Worm (Caenorhabditis elegans) whole organism, late embryonic: ENCODE measurements around the gene nhr-232.

ENCODE experiments used
- K02D7.2 ChIP-seq: sonication (generic microtip); optimal IDR thresholded peaks from 2 replicates; lab custom pipeline; 2017; ENCODE audit warnings: mild to moderate bottlenecking, missing genetic modification characterization, missing compliant biosample characterization
- ama-1 ChIP-seq: fragments of 150-350 bp; optimal IDR thresholded peaks from 2 replicates; lab custom pipeline; 2014
- ceh-18 ChIP-seq: sonication (generic microtip); optimal IDR thresholded peaks from 2 replicates; lab custom pipeline; 2016; ENCODE audit warnings: missing genetic modification characterization, missing compliant biosample characterization
- ceh-2 ChIP-seq: sonication (generic microtip); optimal IDR thresholded peaks from 2 replicates; lab custom pipeline; 2016; ENCODE audit warnings: missing genotype, missing genetic modification characterization, missing compliant biosample characterization
- ceh-30 ChIP-seq: fragments of 150-350 bp; optimal IDR thresholded peaks from 2 replicates; lab custom pipeline; 2014; ENCODE audit warnings: missing biosample characterization, missing genetic modification characterization
- ceh-48 ChIP-seq: sonication (generic microtip); optimal IDR thresholded peaks from 2 replicates; lab custom pipeline; 2016; ENCODE audit warnings: missing genetic modification characterization, inconsistent platforms, missing compliant biosample characterization
- ceh-6 ChIP-seq: fragments of 200-800 bp; sonication (Bioruptor generic); optimal IDR thresholded peaks from 2 replicates; lab custom pipeline; 2018; ENCODE audit warnings: mild to moderate bottlenecking, missing genetic modification characterization, missing compliant biosample characterization
- ceh-9 ChIP-seq: sonication (generic microtip); optimal IDR thresholded peaks from 2 replicates; lab custom pipeline; 2016; ENCODE audit warnings: mild to moderate bottlenecking, missing genetic modification characterization, inconsistent platforms, missing compliant biosample characterization
- che-1 ChIP-seq: sonication (generic microtip); optimal IDR thresholded peaks from 2 replicates; lab custom pipeline; 2016; ENCODE audit warnings: mild to moderate bottlenecking, missing genetic modification characterization, missing compliant biosample characterization
- ets-4 ChIP-seq: sonication (generic microtip); optimal IDR thresholded peaks from 2 replicates; lab custom pipeline; 2016; ENCODE audit warnings: missing genetic modification characterization, missing compliant biosample characterization
- eyg-1 ChIP-seq: sonication (generic microtip); optimal IDR thresholded peaks from 2 replicates; lab custom pipeline; 2016; ENCODE audit warnings: missing genotype, missing genetic modification characterization, missing compliant biosample characterization
- fkh-6 ChIP-seq: sonication (generic microtip); optimal IDR thresholded peaks from 2 replicates; lab custom pipeline; 2016; ENCODE audit warnings: missing genetic modification characterization, missing compliant biosample characterization
- hlh-13 ChIP-seq: fragments of 200-800 bp; sonication (Bioruptor generic); optimal IDR thresholded peaks from 2 replicates; lab custom pipeline; 2018; ENCODE audit warnings: mild to moderate bottlenecking, missing genetic modification characterization, missing compliant biosample characterization
- hlh-6 ChIP-seq: sonication (generic microtip); optimal IDR thresholded peaks from 2 replicates; lab custom pipeline; 2016; ENCODE audit warnings: missing genotype, missing genetic modification characterization, missing compliant biosample characterization
- hlh-8 ChIP-seq: sonication (generic microtip); optimal IDR thresholded peaks from 2 replicates; lab custom pipeline; 2016; ENCODE audit warnings: missing genotype, missing genetic modification characterization, missing compliant biosample characterization
- lim-6 ChIP-seq: sonication (generic microtip); optimal IDR thresholded peaks from 2 replicates; lab custom pipeline; 2016; ENCODE audit warnings: missing genetic modification characterization, missing compliant biosample characterization
- madf-2 ChIP-seq: sonication (generic microtip); optimal IDR thresholded peaks from 2 replicates; lab custom pipeline; 2017; ENCODE audit warnings: missing genetic modification characterization, missing compliant biosample characterization
- nfya-1 ChIP-seq: sonication (generic microtip); optimal IDR thresholded peaks from 2 replicates; lab custom pipeline; 2017; ENCODE audit warnings: missing genetic modification characterization, mild to moderate bottlenecking, missing compliant biosample characterization, antibody characterized with exemption, moderate library complexity
- nhr-232 ChIP-seq: sonication (generic microtip); optimal IDR thresholded peaks from 2 replicates; lab custom pipeline; 2016; ENCODE audit warnings: missing genetic modification characterization, missing compliant biosample characterization
- odd-2 ChIP-seq: sonication (generic microtip); optimal IDR thresholded peaks from 2 replicates; lab custom pipeline; 2017; ENCODE audit warnings: antibody characterized with exemption, mild to moderate bottlenecking, missing genetic modification characterization, missing compliant biosample characterization
- pag-3 ChIP-seq: sonication (generic microtip); optimal IDR thresholded peaks from 2 replicates; lab custom pipeline; 2016; ENCODE audit warnings: missing compliant biosample characterization, missing genetic modification characterization, borderline replicate concordance
- pax-1 ChIP-seq: fragments of 150-350 bp; optimal IDR thresholded peaks from 2 replicates; lab custom pipeline; 2014; ENCODE audit warnings: missing biosample characterization, missing genetic modification characterization
- pha-2 ChIP-seq: sonication (generic microtip); optimal IDR thresholded peaks from 2 replicates; lab custom pipeline; 2017; ENCODE audit warnings: mild to moderate bottlenecking, missing genetic modification characterization, missing compliant biosample characterization
- pqm-1 ChIP-seq: sonication (generic microtip); optimal IDR thresholded peaks from 2 replicates; lab custom pipeline; 2016; ENCODE audit warnings: missing genetic modification characterization, missing compliant biosample characterization
- pros-1 ChIP-seq: fragments of 150-350 bp; optimal IDR thresholded peaks from 2 replicates; lab custom pipeline; 2014; ENCODE audit warnings: missing biosample characterization, missing genetic modification reagents, missing genetic modification characterization
- ref-2 ChIP-seq: sonication (generic microtip); optimal IDR thresholded peaks from 2 replicates; lab custom pipeline; 2016; ENCODE audit warnings: missing genetic modification characterization, missing compliant biosample characterization
- rnt-1 ChIP-seq: sonication (generic microtip); optimal IDR thresholded peaks from 2 replicates; lab custom pipeline; 2016; ENCODE audit warnings: missing genetic modification characterization, missing compliant biosample characterization
- sox-2 ChIP-seq: fragments of 200-800 bp; sonication (Bioruptor generic); IDR thresholded peaks from 2 replicates; pipeline ENCODE4 v1.3.6; 2022; ENCODE audit warnings: missing genetic modification reagents, missing genetic modification characterization, missing compliant biosample characterization
- syd-9 ChIP-seq: sonication (generic microtip); optimal IDR thresholded peaks from 2 replicates; lab custom pipeline; 2016; ENCODE audit warnings: mild to moderate bottlenecking, missing genetic modification characterization, moderate library complexity, missing compliant biosample characterization
- tbx-2 ChIP-seq: sonication (generic microtip); optimal IDR thresholded peaks from 2 replicates; lab custom pipeline; 2016; ENCODE audit warnings: missing genetic modification characterization, missing compliant biosample characterization
- tbx-7 ChIP-seq: sonication (generic microtip); optimal IDR thresholded peaks from 2 replicates; lab custom pipeline; 2016; ENCODE audit warnings: missing genotype, missing genetic modification characterization, missing compliant biosample characterization
- unc-3 ChIP-seq, 2 experiments: fragments of 200-800 bp in 1 of 2; sonication (Bioruptor generic) in 1 of 2; sonication (generic microtip) in 1 of 2; conservative IDR thresholded peaks in 1 of 2; optimal IDR thresholded peaks in 1 of 2; 2 replicates each; pipeline versions ENCODE4 v1.3.6 to Lab custom; 2016 to 2022; ENCODE audit warnings: missing compliant biosample characterization in 2 of 2, missing genetic modification characterization in 2 of 2, missing genetic modification reagents in 1 of 2
- unc-86 ChIP-seq: sonication (generic microtip); optimal IDR thresholded peaks from 2 replicates; lab custom pipeline; 2016; ENCODE audit warnings: missing genetic modification characterization, missing compliant biosample characterization
- zip-5 ChIP-seq: sonication (generic microtip); optimal IDR thresholded peaks from 2 replicates; lab custom pipeline; 2016; ENCODE audit warnings: missing genetic modification characterization, missing compliant biosample characterization
- ztf-16 ChIP-seq: sonication (generic microtip); optimal IDR thresholded peaks from 2 replicates; lab custom pipeline; 2017; ENCODE audit warnings: missing genetic modification characterization, missing compliant biosample characterization

Gene nhr-232

ce11 chrV:10291848-10292247 is 35.9 kb downstream of the nhr-232 start:
- TF ChIP-seq pax-1 (tag; lab: Kevin White, UChicago): no peak
- no peak for TF ChIP-seq ref-2
- no peak for TF ChIP-seq eyg-1 (tag; lab: Kevin White, UChicago)
- TF ChIP-seq ceh-48: no peak
- no peak for TF ChIP-seq pqm-1 (tag; lab: Kevin White, UChicago)
- TF ChIP-seq fkh-6: no peak
- no peak for TF ChIP-seq sox-2
- no peak for TF ChIP-seq hlh-13 (GFP tag; lab: Kevin White, UChicago)
- TF ChIP-seq tbx-7: no peak
- TF ChIP-seq nfya-1 (tag; lab: Kevin White, UChicago): no peak
- TF ChIP-seq pag-3 (tag; lab: Kevin White, UChicago): no peak
- no peak for TF ChIP-seq ztf-16 (tag; lab: Kevin White, UChicago)
- no peak for TF ChIP-seq nhr-232

ce11 chrV:10292819-10293357 is 36.9 kb downstream of the nhr-232 start, which contains the start of gene col-149:
col-149 (minus strand) TSS chrV:10292869.
- TF ChIP-seq hlh-6 (no peak), unc-86 (tag; lab: Kevin White, UChicago) (no peak), K02D7.2 (tag; lab: Kevin White, UChicago) (no peak), fkh-6 (no peak), pqm-1 (tag; lab: Kevin White, UChicago) (no peak), hlh-8 (tag; lab: Kevin White, UChicago) (no peak), ceh-6 (GFP tag; lab: Kevin White, UChicago) (no peak), ceh-2 (tag; lab: Kevin White, UChicago) (no peak), ceh-9 (tag; lab: Kevin White, UChicago) (no peak), madf-2 (tag; lab: Kevin White, UChicago) (no peak), syd-9 (tag; lab: Kevin White, UChicago) (no peak), ceh-30 (tag; lab: Kevin White, UChicago) (no peak), sox-2 (no peak)
- TF ChIP-seq, all 69 proteins: peak for 0

DNA sequence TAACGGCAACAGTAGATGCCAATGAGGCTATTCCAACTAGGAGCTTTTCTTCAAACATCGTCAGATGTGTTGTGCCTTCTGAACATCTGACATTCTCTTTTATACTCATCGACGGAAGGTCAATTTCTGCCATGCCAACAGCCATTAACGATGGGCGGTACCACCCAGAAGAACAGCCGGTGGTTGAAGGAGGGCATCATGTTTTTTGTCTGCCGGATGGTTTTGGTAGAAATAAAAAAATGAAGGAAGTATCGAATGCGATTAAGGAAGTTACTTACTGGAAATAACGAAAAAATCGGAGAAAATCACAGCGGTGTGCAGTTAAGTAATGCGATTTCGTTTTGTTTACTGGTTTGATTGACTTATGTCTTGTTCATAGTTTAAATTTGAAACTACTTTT is 38.6 kb downstream of the nhr-232 start, which contains the start of gene col-150:
Gene col-150 (minus strand): TSS at position 101 of the 400 bp plus-strand sequence.
- TF ChIP-seq nfya-1 (tag; lab: Kevin White, UChicago) (no peak), tbx-2 (tag; lab: Kevin White, UChicago) (no peak), pha-2 (tag; lab: Kevin White, UChicago) (no peak), pros-1 (tag; lab: Kevin White, UChicago) (no peak), rnt-1 (tag; lab: Kevin White, UChicago) (no peak), che-1 (tag; lab: Kevin White, UChicago) (no peak), tbx-7 (no peak), zip-5 (tag; lab: Kevin White, UChicago) (no peak), lim-6 (no peak), eyg-1 (tag; lab: Kevin White, UChicago) (no peak), ceh-18 (tag; lab: Kevin White, UChicago) (no peak), unc-3 (GFP tag; conservative IDR thresholded peaks at IDR 0.05; lab: Robert Waterston, UW) (no peak), unc-3 (tag; optimal IDR thresholded peaks at IDR 0.05; lab: Kevin White, UChicago) (no peak)

DNA sequence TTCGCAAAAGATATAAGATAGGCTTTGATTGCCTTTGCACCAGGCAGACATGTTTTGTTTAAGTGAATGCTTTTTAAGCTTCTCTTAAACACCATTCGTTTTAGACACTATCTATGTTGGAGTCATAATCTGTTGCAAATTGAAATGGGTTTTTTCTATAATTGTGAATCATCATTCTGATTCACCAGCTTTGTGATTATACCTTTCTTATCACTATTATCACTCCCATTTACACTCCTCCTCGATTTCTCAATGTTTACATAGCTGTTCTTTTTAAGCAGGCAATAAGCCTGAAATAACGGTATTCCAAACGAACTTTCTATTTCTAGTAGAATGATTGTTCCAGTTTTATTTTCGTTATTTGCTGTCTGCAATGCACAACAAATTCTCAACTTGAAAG is 41.1 kb downstream of the nhr-232 start, which contains the start of gene B0024.4:
Gene B0024.4 (plus strand): TSS at position 301 of the 400 bp plus-strand sequence.
- no peak for TF ChIP-seq madf-2 (tag; lab: Kevin White, UChicago)
- TF ChIP-seq ama-1 (lab: Kevin White, UChicago): no peak
- no peak for TF ChIP-seq odd-2
- no peak for TF ChIP-seq ceh-6 (GFP tag; lab: Kevin White, UChicago)
- TF ChIP-seq pros-1 (tag; lab: Kevin White, UChicago): no peak

DNA sequence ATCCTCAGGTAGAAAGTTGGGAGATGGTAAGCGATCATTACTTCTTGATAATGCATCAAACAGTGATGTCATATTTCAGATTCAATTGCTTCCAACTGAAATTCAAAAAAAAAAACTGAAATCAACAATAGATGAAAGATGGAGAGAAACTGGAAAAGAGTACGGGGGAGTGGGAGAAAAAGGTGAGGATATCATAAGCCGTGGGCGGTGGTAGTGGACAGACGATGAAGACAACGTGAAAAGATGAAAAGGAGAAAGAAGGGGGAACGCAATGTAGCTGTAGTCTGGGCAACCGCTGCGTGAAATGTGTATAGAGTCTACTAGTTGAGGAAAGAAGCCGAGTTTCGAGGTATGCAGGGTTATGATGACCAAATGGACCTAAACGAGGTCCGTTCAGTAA is 51.3 kb downstream of the nhr-232 start, which contains the start of gene che-12:
Gene che-12 (minus strand): TSS at position 101 of the 400 bp plus-strand sequence.
- no peak for TF ChIP-seq pha-2 (tag; lab: Kevin White, UChicago)
- no peak for TF ChIP-seq ets-4
